Worm (Caenorhabditis elegans) whole organism, midembryonic: Measurements from ENCODE around the gene ttr-9.

Experiments used
- flt-1 ChIP-seq: fragments of 200-800 bp; sonication (Bioruptor generic); IDR thresholded peaks from 2 replicates; pipeline ENCODE4 v1.3.6; 2022; ENCODE audit warnings: missing genetic modification characterization, missing compliant biosample characterization
- klf-2 ChIP-seq: fragments of 200-800 bp; sonication (Bioruptor generic); conservative IDR thresholded peaks from 2 replicates; pipeline ENCODE4 v1.3.6; 2022; ENCODE audit warnings: missing genetic modification reagents, missing genetic modification characterization, missing compliant biosample characterization

DNA sequence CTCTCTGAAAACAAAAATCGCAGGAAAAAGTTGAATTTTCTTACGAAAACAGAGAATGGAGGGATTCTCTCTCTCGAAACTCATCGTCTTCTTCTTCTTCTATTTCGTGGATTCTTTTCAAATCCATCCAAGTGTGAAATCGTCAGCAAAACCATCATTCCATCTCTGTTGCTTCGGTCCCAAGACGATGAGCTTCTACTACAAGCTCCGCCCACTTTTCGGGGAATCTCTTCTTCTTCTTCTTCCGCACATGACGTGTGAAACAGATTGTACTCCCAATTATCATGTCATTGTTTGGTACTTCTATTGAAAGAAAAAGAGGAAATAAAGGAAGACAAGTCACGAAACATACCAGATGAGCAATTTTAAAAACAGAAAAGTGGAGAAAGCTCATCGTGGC lies 17.0 kb upstream of the ttr-9 start:
- TF ChIP-seq klf-2 (GFP tag; lab: Robert Waterston, UW) (no peak), flt-1 (GFP tag; lab: Robert Waterston, UW) (no peak)
